Fruit fly (Drosophila melanogaster) whole organism, prepupa: Measurements from ENCODE around the gene Iris.

Experiments used
- CG6276 ChIP-seq: fragments of 200-800 bp; sonication (Bioruptor generic); optimal IDR thresholded peaks from 2 replicates; lab custom pipeline; 2017; ENCODE audit warnings: missing biosample characterization, mild to moderate bottlenecking, missing genetic modification characterization
- CG6808 ChIP-seq: fragments of 200-800 bp; sonication (Bioruptor generic); optimal IDR thresholded peaks from 3 replicates; lab custom pipeline; 2017; ENCODE audit warnings: missing biosample characterization, missing genetic modification characterization, mild to moderate bottlenecking, moderate library complexity, missing genetic modification reagents
- CG7368 ChIP-seq: fragments of 200-800 bp; sonication (Bioruptor generic); optimal IDR thresholded peaks from 3 replicates; lab custom pipeline; 2016; ENCODE audit warnings: missing biosample characterization, missing genetic modification characterization
- Ets96B ChIP-seq: fragments of 200-800 bp; optimal IDR thresholded peaks from 2 replicates; lab custom pipeline; 2019; ENCODE audit warnings: missing biosample characterization, mild to moderate bottlenecking, missing genetic modification characterization, moderate library complexity
- Gug ChIP-seq: fragments of 200-800 bp; sonication (Bioruptor generic); IDR thresholded peaks from 2 replicates; pipeline ENCODE4 v1.3.6; 2022; ENCODE audit warnings: missing biosample characterization, missing genetic modification characterization
- Hr39 ChIP-seq: fragments of 200-800 bp; sonication (Bioruptor generic); optimal IDR thresholded peaks from 2 replicates; lab custom pipeline; 2016; ENCODE audit warnings: missing biosample characterization, missing genetic modification characterization
- Sox15 ChIP-seq: fragments of 200-800 bp; sonication (Bioruptor generic); optimal IDR thresholded peaks from 3 replicates; lab custom pipeline; 2016; ENCODE audit warnings: missing biosample characterization, missing genetic modification characterization
- eg ChIP-seq: fragments of 200-800 bp; sonication (Bioruptor generic); IDR thresholded peaks from 3 replicates; pipeline ENCODE4 v1.3.6; 2022; ENCODE audit warnings: missing biosample characterization, missing genetic modification characterization
- pdm3 ChIP-seq: fragments of 200-800 bp; sonication (Bioruptor generic); optimal IDR thresholded peaks from 3 replicates; lab custom pipeline; 2016; ENCODE audit warnings: missing biosample characterization, missing genetic modification characterization
- spab ChIP-seq: fragments of 200-800 bp; sonication (Bioruptor generic); optimal IDR thresholded peaks from 2 replicates; lab custom pipeline; 2017; ENCODE audit warnings: missing biosample characterization, mild to moderate bottlenecking, missing genetic modification characterization, missing genetic modification reagents

DNA sequence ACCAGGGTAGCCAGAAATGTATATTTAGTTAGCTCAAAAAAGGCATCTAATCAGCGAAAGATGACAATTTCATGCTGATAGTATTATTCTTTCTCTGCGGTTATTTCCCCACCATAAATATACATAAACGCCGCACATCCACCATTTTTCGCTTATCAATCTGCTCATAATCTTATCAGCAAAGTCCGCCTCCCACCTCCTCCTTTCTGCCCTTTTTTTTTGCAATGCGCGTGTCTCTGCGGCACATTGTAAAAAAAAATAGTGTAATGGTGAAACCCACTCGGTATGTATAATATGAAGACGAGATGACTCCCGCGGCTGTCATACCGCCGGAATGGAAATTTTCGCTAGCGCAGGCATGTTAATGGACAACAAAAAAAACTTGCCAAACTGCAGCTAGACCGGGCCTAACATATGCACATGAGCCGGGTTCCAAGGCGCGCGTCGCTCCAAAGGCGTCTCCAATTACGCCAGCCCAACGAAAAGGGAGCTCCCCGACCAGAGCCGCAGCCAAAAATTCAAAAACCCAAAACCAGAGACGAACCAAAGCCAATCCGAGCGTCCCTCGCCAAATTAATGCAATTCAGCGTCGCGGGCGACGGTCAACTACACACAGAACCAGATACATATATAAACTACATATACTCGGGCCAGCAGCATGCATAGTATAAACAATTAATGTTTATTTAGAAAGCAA lies 13.5 kb downstream of the Iris start:
- no peak for TF ChIP-seq Sox15 (GFP tag; lab: Kevin White, UChicago)
- no peak for TF ChIP-seq Ets96B (tag; lab: Kevin White, UChicago)
- TF ChIP-seq CG6276 (GFP tag; lab: Kevin White, UChicago) = no peak
- TF ChIP-seq Hr39 = no peak
- no peak for TF ChIP-seq CG7368 (GFP tag; lab: Kevin White, UChicago)
- TF ChIP-seq eg (GFP tag; lab: Robert Waterston, UW) = no peak
- TF ChIP-seq Gug (GFP tag; lab: Robert Waterston, UW) = no peak
- no peak for TF ChIP-seq pdm3 (GFP tag; lab: Kevin White, UChicago)
- no peak for TF ChIP-seq CG6808 (GFP tag; lab: Kevin White, UChicago)
- TF ChIP-seq spab (GFP tag; lab: Kevin White, UChicago) = no peak
